Fruit fly (Drosophila melanogaster) S2 (cell line): Measurements from ENCODE around the gene Mst84B.

ENCODE experiments used
- CG8478 ChIP-seq: fragments of >200 bp; optimal IDR thresholded peaks from 2 replicates; lab custom pipeline; 2018
- CTCF ChIP-seq, 2 experiments: fragments of >200 bp; optimal IDR thresholded peaks; 2 replicates each; lab custom pipeline; 2018

dm6 chr3R:7025241-7025640, 36.7 kb upstream of the Mst84B start:
- TF ChIP-seq CTCF (optimal IDR thresholded peaks at IDR 0.05; lab: Kevin White, UChicago) (no peak), CG8478 (lab: Kevin White, UChicago) (no peak)
